Worm (Caenorhabditis elegans) whole organism, L4/young adult: ENCODE results near the gene dhs-12.

Source experiments
- W03F9.2 ChIP-seq: fragments of 150-350 bp; optimal IDR thresholded peaks from 2 replicates; lab custom pipeline; 2014; ENCODE audit warnings: missing biosample characterization, missing genetic modification characterization
- dao-5 ChIP-seq: sonication (generic microtip); optimal IDR thresholded peaks from 2 replicates; lab custom pipeline; 2016; ENCODE audit warnings: missing genotype, missing genetic modification characterization, moderate library complexity, missing compliant biosample characterization
- him-1 ChIP-seq: sonication (generic microtip); optimal IDR thresholded peaks from 2 replicates; lab custom pipeline; 2016; ENCODE audit warnings: missing genotype, missing genetic modification reagents, missing genetic modification characterization, missing compliant biosample characterization

- no peak for TF ChIP-seq him-1
- no peak for TF ChIP-seq W03F9.2 (tag; lab: Kevin White, UChicago)
- no peak for TF ChIP-seq dao-5
Measured at ce11 chrIV:10135817-10136216, 6.4 kb upstream of the dhs-12 start, which contains the start of gene K08F4.5.
